Fruit fly (Drosophila melanogaster) whole organism, embryonic: ENCODE measurements around the gene miple1.
A peak's percentile ranks its signal among the peaks of the same experiment; 100 is the strongest.

ENCODE experiments used
- Bdp1 ChIP-seq: fragments of 200-800 bp; sonication (Bioruptor generic); optimal IDR thresholded peaks from 3 replicates; lab custom pipeline; 2016; ENCODE audit warnings: missing biosample characterization, missing genetic modification characterization
- Bgb ChIP-seq: fragments of 200-800 bp; sonication (Bioruptor generic); IDR thresholded peaks from 2 replicates; pipeline ENCODE4 v1.3.6; 2022; ENCODE audit warnings: missing biosample characterization, missing genetic modification characterization; ENCODE audit not compliant: partially characterized antibody
- CG11247 ChIP-seq: fragments of 200-800 bp; sonication (Bioruptor generic); IDR thresholded peaks from 2 replicates; pipeline ENCODE4 v1.3.6; 2022; ENCODE audit warnings: missing biosample characterization, missing genetic modification characterization
- CG11504 ChIP-seq: fragments of 200-800 bp; sonication (Bioruptor generic); optimal IDR thresholded peaks from 3 replicates; lab custom pipeline; 2019; ENCODE audit warnings: missing biosample characterization, mild to moderate bottlenecking, missing genetic modification characterization, moderate library complexity
- CG2199 ChIP-seq: fragments of 200-800 bp; sonication (Bioruptor generic); IDR thresholded peaks from 3 replicates; pipeline ENCODE4 v1.3.6; 2022; ENCODE audit warnings: missing biosample characterization, missing genetic modification characterization
- CG34376 ChIP-seq: fragments of 200-800 bp; sonication (Bioruptor generic); optimal IDR thresholded peaks from 2 replicates; lab custom pipeline; 2018; ENCODE audit warnings: missing biosample characterization, mild to moderate bottlenecking, missing genetic modification characterization
- CG34422 ChIP-seq: fragments of 200-800 bp; sonication (Bioruptor generic); IDR thresholded peaks from 3 replicates; pipeline ENCODE4 v1.3.6; 2022; ENCODE audit warnings: missing biosample characterization, missing genetic modification characterization
- CG4730 ChIP-seq: fragments of 200-800 bp; sonication (Bioruptor generic); IDR thresholded peaks from 2 replicates; pipeline ENCODE4 v1.3.6; 2022; ENCODE audit warnings: missing biosample characterization, missing genetic modification characterization
- CG4820 ChIP-seq: fragments of 200-800 bp; sonication (Bioruptor generic); optimal IDR thresholded peaks from 3 replicates; lab custom pipeline; 2016; ENCODE audit warnings: missing biosample characterization, missing genetic modification characterization
- CG5180 ChIP-seq: fragments of 200-800 bp; sonication (Bioruptor generic); optimal IDR thresholded peaks from 3 replicates; lab custom pipeline; 2017; ENCODE audit warnings: missing biosample characterization, missing genetic modification characterization, mild to moderate bottlenecking, moderate library complexity, missing genetic modification reagents
- CG6854 ChIP-seq: fragments of 200-800 bp; sonication (Bioruptor generic); optimal IDR thresholded peaks from 3 replicates; lab custom pipeline; 2017; ENCODE audit warnings: missing biosample characterization, mild to moderate bottlenecking, missing genetic modification characterization
- CG7271 ChIP-seq: fragments of 200-800 bp; sonication (Bioruptor generic); optimal IDR thresholded peaks from 2 replicates; lab custom pipeline; 2018; ENCODE audit warnings: missing biosample characterization, mild to moderate bottlenecking, missing genetic modification characterization, moderate library complexity
- CG7556 ChIP-seq: fragments of 200-800 bp; sonication (Bioruptor generic); optimal IDR thresholded peaks from 2 replicates; lab custom pipeline; 2017; ENCODE audit warnings: missing biosample characterization, mild to moderate bottlenecking, missing genetic modification characterization
- Deaf1 ChIP-seq: fragments of 200-800 bp; optimal IDR thresholded peaks from 3 replicates; lab custom pipeline; 2019; ENCODE audit warnings: missing biosample characterization, mild to moderate bottlenecking, missing genetic modification characterization, moderate library complexity
- Dp ChIP-seq: fragments of 200-800 bp; sonication (Bioruptor generic); optimal IDR thresholded peaks from 2 replicates; lab custom pipeline; 2018; ENCODE audit warnings: missing biosample characterization, mild to moderate bottlenecking, missing genetic modification characterization, moderate library complexity
- Ets97D ChIP-seq: fragments of 200-800 bp; sonication (Bioruptor generic); optimal IDR thresholded peaks from 3 replicates; lab custom pipeline; 2016; ENCODE audit warnings: missing biosample characterization, missing genetic modification characterization
- HLH4C ChIP-seq: fragments of 200-800 bp; sonication (Bioruptor generic); IDR thresholded peaks from 3 replicates; pipeline ENCODE4 v1.3.6; 2022; ENCODE audit warnings: missing biosample characterization, missing genetic modification characterization; ENCODE audit not compliant: partially characterized antibody
- Lhr ChIP-seq: fragments of 200-800 bp; sonication (Bioruptor generic); optimal IDR thresholded peaks from 3 replicates; lab custom pipeline; 2017; ENCODE audit warnings: mild to moderate bottlenecking, missing biosample characterization, missing genetic modification reagents, missing genetic modification characterization
- Med ChIP-seq: fragments of 200-800 bp; sonication (Bioruptor generic); peaks from one replicate; lab custom pipeline; 2016; ENCODE audit warnings: missing biosample characterization, missing genetic modification characterization, mild to moderate bottlenecking, inconsistent platforms, moderate library complexity
- NK7.1 ChIP-seq: fragments of 200-800 bp; sonication (Bioruptor generic); optimal IDR thresholded peaks from 3 replicates; lab custom pipeline; 2016; ENCODE audit warnings: missing biosample characterization, missing genetic modification characterization
- Trl ChIP-seq, 3 experiments: fragments of >200 bp in 2 of 3; fragments of 200-800 bp in 1 of 3; sonication (Bioruptor generic) in 1 of 3; optimal IDR thresholded peaks; 2 replicates in 1 of 3; 3 replicates in 2 of 3; lab custom pipeline; 2016 to 2017; ENCODE audit warnings: missing biosample characterization in 1 of 3, missing genetic modification characterization in 1 of 3
- Vsx1 ChIP-seq: fragments of 200-800 bp; sonication (Bioruptor generic); optimal IDR thresholded peaks from 2 replicates; lab custom pipeline; 2017; ENCODE audit warnings: missing biosample characterization, mild to moderate bottlenecking, missing genetic modification characterization, missing genetic modification reagents
- bab2 ChIP-seq: fragments of 200-800 bp; sonication (Bioruptor generic); optimal IDR thresholded peaks from 2 replicates; lab custom pipeline; 2016; ENCODE audit warnings: missing biosample characterization, missing genetic modification characterization
- bsh ChIP-seq, 2 experiments: fragments of 200-800 bp; sonication (Bioruptor generic); optimal IDR thresholded peaks; 2 replicates each; lab custom pipeline; 2017 to 2018; ENCODE audit warnings: mild to moderate bottlenecking in 2 of 2, missing biosample characterization in 2 of 2, missing genetic modification characterization in 2 of 2, moderate library complexity in 1 of 2
- cg ChIP-seq: fragments of 200-800 bp; sonication (Bioruptor generic); optimal IDR thresholded peaks from 3 replicates; lab custom pipeline; 2019; ENCODE audit warnings: missing biosample characterization, mild to moderate bottlenecking, missing genetic modification characterization, moderate library complexity
- chinmo ChIP-seq: fragments of 200-800 bp; sonication (Bioruptor generic); IDR thresholded peaks from 4 replicates; pipeline ENCODE4 v1.3.6; 2022; ENCODE audit warnings: missing biosample characterization, missing genetic modification characterization; ENCODE audit not compliant: partially characterized antibody
- cwo ChIP-seq: fragments of 200-800 bp; sonication (Bioruptor generic); optimal IDR thresholded peaks from 3 replicates; lab custom pipeline; 2017; ENCODE audit warnings: missing biosample characterization, missing genetic modification characterization, mild to moderate bottlenecking, moderate library complexity, missing genetic modification reagents
- da ChIP-seq: fragments of 200-800 bp; sonication (Bioruptor generic); optimal IDR thresholded peaks from 2 replicates; lab custom pipeline; 2016; ENCODE audit warnings: missing biosample characterization, missing genetic modification characterization
- ewg ChIP-seq: fragments of 200-800 bp; sonication (Bioruptor generic); optimal IDR thresholded peaks from 3 replicates; lab custom pipeline; 2017; ENCODE audit warnings: mild to moderate bottlenecking, missing biosample characterization, missing genetic modification reagents, missing genetic modification characterization
- gcm ChIP-seq: fragments of 200-800 bp; sonication (Bioruptor generic); optimal IDR thresholded peaks from 2 replicates; lab custom pipeline; 2019; ENCODE audit warnings: missing biosample characterization, mild to moderate bottlenecking, missing genetic modification characterization, moderate library complexity
- hbn ChIP-seq: fragments of 200-800 bp; sonication (Bioruptor generic); IDR thresholded peaks from 2 replicates; pipeline ENCODE4 v1.3.6; 2022; ENCODE audit warnings: missing biosample characterization, missing genetic modification characterization; ENCODE audit not compliant: partially characterized antibody
- kah ChIP-seq: fragments of 200-800 bp; sonication (Bioruptor generic); optimal IDR thresholded peaks from 2 replicates; lab custom pipeline; 2018; ENCODE audit warnings: missing biosample characterization, mild to moderate bottlenecking, missing genetic modification characterization
- maf-S ChIP-seq: fragments of 200-800 bp; sonication (Bioruptor generic); optimal IDR thresholded peaks from 2 replicates; lab custom pipeline; 2016; ENCODE audit warnings: missing biosample characterization, missing genetic modification characterization
- nerfin-1 ChIP-seq: fragments of 200-800 bp; sonication (Bioruptor generic); optimal IDR thresholded peaks from 3 replicates; lab custom pipeline; 2019; ENCODE audit warnings: missing biosample characterization, mild to moderate bottlenecking, missing genetic modification characterization, moderate library complexity
- nom ChIP-seq: fragments of 200-800 bp; sonication (Bioruptor generic); optimal IDR thresholded peaks from 2 replicates; lab custom pipeline; 2017; ENCODE audit warnings: missing biosample characterization, missing genetic modification characterization, mild to moderate bottlenecking, moderate library complexity, missing genetic modification reagents
- pros ChIP-seq: fragments of 200-800 bp; sonication (Bioruptor generic); optimal IDR thresholded peaks from 3 replicates; lab custom pipeline; 2019; ENCODE audit warnings: missing biosample characterization, mild to moderate bottlenecking, missing genetic modification characterization, moderate library complexity
- pzg ChIP-seq: fragments of 200-800 bp; sonication (Bioruptor generic); optimal IDR thresholded peaks from 3 replicates; lab custom pipeline; 2018; ENCODE audit warnings: missing biosample characterization, mild to moderate bottlenecking, missing genetic modification characterization, moderate library complexity
- scrt ChIP-seq: fragments of 200-800 bp; sonication (Bioruptor generic); optimal IDR thresholded peaks from 2 replicates; lab custom pipeline; 2018; ENCODE audit warnings: missing biosample characterization, mild to moderate bottlenecking, missing genetic modification characterization, moderate library complexity
- sens ChIP-seq: fragments of 200-800 bp; sonication (Bioruptor generic); peaks from one replicate; lab custom pipeline; 2016; ENCODE audit warnings: missing biosample characterization, missing genetic modification characterization
- sna ChIP-seq: fragments of 200-800 bp; sonication (Bioruptor generic); IDR thresholded peaks from 2 replicates; pipeline ENCODE4 v1.3.6; 2022; ENCODE audit warnings: missing biosample characterization, missing genetic modification characterization; ENCODE audit not compliant: partially characterized antibody
- ssp ChIP-seq: fragments of 200-800 bp; sonication (Bioruptor generic); IDR thresholded peaks from 2 replicates; pipeline ENCODE4 v1.3.6; 2022; ENCODE audit warnings: missing biosample characterization, missing genetic modification characterization
- twi ChIP-seq: fragments of 200-800 bp; optimal IDR thresholded peaks from 2 replicates; lab custom pipeline; 2019; ENCODE audit warnings: missing biosample characterization, mild to moderate bottlenecking, missing genetic modification characterization, moderate library complexity

The miple1 gene

DNA sequence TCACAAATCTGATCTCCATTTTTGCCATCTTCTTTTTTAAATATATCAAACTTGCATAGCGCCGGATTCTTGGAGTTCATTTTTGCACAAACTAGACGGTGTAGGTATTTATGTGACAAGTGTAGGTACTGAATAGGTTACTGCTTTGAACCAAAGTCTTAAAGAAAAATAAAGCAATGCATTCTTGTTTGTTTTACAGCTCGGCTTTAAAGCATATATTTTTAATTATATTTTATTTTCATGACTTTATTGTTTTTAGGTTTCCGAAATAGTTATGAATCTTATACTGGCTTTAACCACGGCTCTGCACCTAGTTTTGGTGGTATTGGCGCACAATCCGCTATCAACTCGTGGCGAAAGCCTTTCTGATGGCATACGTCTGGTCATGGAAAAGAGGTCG lies 6.2 kb downstream of the miple1 start, which contains the start of gene CG32845:
Gene CG32845, minus strand, starts transcription at position 101 of the 400 bp plus-strand sequence.
- no peak for TF ChIP-seq bsh (GFP tag; optimal IDR thresholded peaks at IDR 0.05; lab: Kevin White, UChicago)
- TF ChIP-seq Ets97D = no peak
- no peak for TF ChIP-seq CG34376 (GFP tag; lab: Kevin White, UChicago)
- TF ChIP-seq Med (GFP tag; lab: Kevin White, UChicago) = peak; percentile 0

DNA sequence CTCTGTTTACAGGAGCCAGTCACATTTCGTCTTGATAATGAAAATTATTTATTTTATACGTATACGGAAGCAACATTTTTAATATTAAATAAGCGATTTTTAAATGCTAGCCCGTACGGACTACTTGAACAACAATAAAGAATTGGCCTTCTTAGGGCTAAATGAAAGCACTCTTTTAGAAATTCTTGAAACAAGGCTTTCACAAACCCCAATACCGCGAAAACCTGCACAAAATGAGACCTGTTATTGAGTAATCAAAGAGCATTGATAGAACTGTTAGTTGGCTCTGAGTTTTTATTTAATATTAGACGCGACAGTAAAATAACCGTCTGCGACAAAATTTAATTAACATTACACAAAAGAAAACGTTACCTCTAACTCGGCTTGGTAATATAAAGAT lies 7.8 kb downstream of the miple1 start, which contains the start of gene ttm2:
Gene ttm2, plus strand, starts transcription at position 301 of the 400 bp plus-strand sequence.
- no peak for TF ChIP-seq Vsx1 (GFP tag; lab: Kevin White, UChicago)
- TF ChIP-seq CG11247 = no peak
- TF ChIP-seq ssp (GFP tag; lab: Robert Waterston, UW) = no peak
- TF ChIP-seq CG4820 (GFP tag; lab: Kevin White, UChicago) = no peak
- no peak for TF ChIP-seq Bdp1 (GFP tag; lab: Kevin White, UChicago)
- TF ChIP-seq pzg (GFP tag; lab: Kevin White, UChicago) = no peak

DNA sequence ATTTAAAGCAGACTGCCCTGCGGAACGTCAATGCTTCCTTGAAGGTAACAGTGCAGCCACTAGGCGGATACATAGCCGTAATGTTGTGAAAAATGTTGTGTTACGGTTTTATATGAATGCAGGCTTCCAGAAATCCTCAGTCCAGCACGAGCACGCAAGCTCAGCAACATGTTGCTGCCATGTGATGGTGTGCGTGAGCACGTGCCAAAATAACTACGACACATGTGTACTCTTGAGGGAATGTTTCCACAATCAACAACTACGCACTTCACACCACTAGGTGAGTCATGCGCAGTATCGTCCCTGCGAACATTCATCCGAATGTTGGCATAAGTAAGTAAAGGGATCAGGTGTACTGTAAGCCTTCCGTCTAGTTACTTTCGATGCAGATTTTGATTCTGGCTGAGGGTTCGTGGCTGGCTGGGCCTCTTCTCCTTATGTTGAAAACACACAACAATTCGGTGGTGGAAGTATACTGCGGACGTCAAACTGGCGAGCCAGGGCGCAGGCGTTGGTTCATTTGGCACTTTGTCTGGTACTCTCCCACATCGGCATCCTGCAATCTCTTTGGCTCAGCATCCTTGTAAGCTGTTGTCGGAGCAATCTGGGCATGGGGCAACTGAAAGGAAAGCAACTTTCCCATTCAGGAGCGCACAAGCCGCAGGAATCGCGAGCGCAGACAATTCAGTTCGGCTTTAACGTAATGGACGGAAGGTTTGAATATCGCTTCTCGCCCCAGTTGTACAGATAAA lies 9.8 kb downstream of the miple1 start, which contains the start of gene RhoGEF3:
Gene RhoGEF3, plus strand, starts transcription at position 702 of the 752 bp plus-strand sequence.
- TF ChIP-seq ewg (GFP tag; lab: Kevin White, UChicago) (peak; percentile 91), CG5180 (GFP tag; lab: Kevin White, UChicago) (peak; percentile 93), Trl (optimal IDR thresholded peaks at IDR 0.05; lab: Kevin White, UChicago) (peak; percentile 3 to 8), Trl (GFP tag; optimal IDR thresholded peaks at IDR 0.05; lab: Kevin White, UChicago) (no peak), sens (GFP tag; lab: Kevin White, UChicago) (no peak), NK7.1 (no peak), gcm (GFP tag; lab: Kevin White, UChicago) (no peak), maf-S (GFP tag; lab: Kevin White, UChicago) (no peak), cg (GFP tag; lab: Kevin White, UChicago) (peak; percentile 46), chinmo (GFP tag; lab: Robert Waterston, UW) (0 out of 4 replicates have a peak, but pooled peaks have one; percentile 45), CG2199 (GFP tag; lab: Robert Waterston, UW) (0 out of 3 replicates have a peak, but pooled peaks have one; percentile 30), pros (GFP tag; lab: Kevin White, UChicago) (peak; percentile 35), CG7556 (GFP tag; lab: Kevin White, UChicago) (no peak), Deaf1 (tag; lab: Kevin White, UChicago) (peak; percentile 57), nerfin-1 (peak; percentile 50), CG11504 (peak; percentile 99), scrt (GFP tag; lab: Kevin White, UChicago) (peak; percentile 74), Lhr (no peak), CG4730 (GFP tag; lab: Robert Waterston, UW) (no peak), bab2 (no peak), HLH4C (GFP tag; lab: Robert Waterston, UW) (no peak), twi (tag; lab: Kevin White, UChicago) (peak; percentile 79), hbn (GFP tag; lab: Robert Waterston, UW) (no peak), Med (GFP tag; lab: Kevin White, UChicago) (peak; percentile 23)

DNA sequence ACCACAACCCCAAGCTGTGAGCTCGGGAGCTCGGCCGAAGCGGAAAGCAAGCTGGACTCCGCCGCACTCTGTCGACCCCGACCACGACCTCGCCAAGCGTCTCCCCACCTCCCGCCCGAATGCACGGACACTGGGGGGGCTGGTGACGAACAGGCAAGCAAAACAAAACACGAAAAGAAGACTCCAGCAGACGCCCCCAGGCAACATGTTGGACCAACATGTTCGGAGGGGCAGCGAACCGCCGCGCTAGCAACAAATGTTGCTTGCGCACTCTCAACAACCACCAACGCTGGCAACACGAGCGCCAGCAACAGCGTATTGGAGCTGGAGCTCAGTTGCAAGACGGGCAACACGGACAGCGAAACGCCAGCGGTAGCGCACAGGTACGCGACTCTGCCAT lies 15.2 kb downstream of the miple1 start:
- no peak for TF ChIP-seq CG7271 (tag; lab: Kevin White, UChicago)
- peak; percentile 99 for TF ChIP-seq CG5180 (GFP tag; lab: Kevin White, UChicago)
- TF ChIP-seq CG34422 (GFP tag; lab: Robert Waterston, UW) = 0 out of 3 replicates have a peak, but pooled peaks have one; percentile 38
- TF ChIP-seq CG6854 (GFP tag; lab: Kevin White, UChicago) = no peak
- TF ChIP-seq kah = peak; percentile 58
- no peak for TF ChIP-seq Dp (GFP tag; lab: Kevin White, UChicago)
- 0 out of 4 replicates have a peak, but pooled peaks have one; percentile 51 for TF ChIP-seq chinmo (GFP tag; lab: Robert Waterston, UW)
- no peak for TF ChIP-seq da
- TF ChIP-seq nom (GFP tag; lab: Kevin White, UChicago) = peak; percentile 20
- peak; percentile 40 for TF ChIP-seq sna (GFP tag; lab: Robert Waterston, UW)
- peak; percentile 42; the same call in 1 of the 2 replicates for TF ChIP-seq Bgb (GFP tag; lab: Robert Waterston, UW)
- peak; percentile 15 for TF ChIP-seq cwo (GFP tag; lab: Kevin White, UChicago)
